Worm (Caenorhabditis elegans) whole organism, young adult: Measurements from ENCODE around the gene F22H10.1.

ENCODE experiments used
- B0019.2 ChIP-seq: fragments of 200-800 bp; sonication (Bioruptor generic); conservative IDR thresholded peaks from 2 replicates; pipeline ENCODE4 v1.3.6; 2022; ENCODE audit warnings: missing genetic modification reagents, missing genetic modification characterization, missing compliant biosample characterization
- B0336.3 ChIP-seq: fragments of 200-800 bp; sonication (Bioruptor generic); IDR thresholded peaks from 2 replicates; pipeline ENCODE4 v1.3.6; 2022; ENCODE audit warnings: missing genetic modification characterization, missing compliant biosample characterization
- D2030.7 ChIP-seq: fragments of 200-800 bp; sonication (Bioruptor generic); IDR thresholded peaks from 2 replicates; pipeline ENCODE4 v1.3.6; 2022; ENCODE audit warnings: missing genetic modification reagents, missing genetic modification characterization, missing compliant biosample characterization
- F10E7.11 ChIP-seq: sonication (generic microtip); optimal IDR thresholded peaks from 2 replicates; lab custom pipeline; 2017; ENCODE audit warnings: mild to moderate bottlenecking, missing genetic modification characterization, moderate library complexity, missing compliant biosample characterization
- F23B12.7 ChIP-seq: sonication (generic microtip); optimal IDR thresholded peaks from 2 replicates; lab custom pipeline; 2017; ENCODE audit warnings: missing genetic modification characterization, mild to moderate bottlenecking, missing compliant biosample characterization, antibody characterized with exemption, moderate library complexity; ENCODE audit not compliant: insufficient read depth
- F49E8.2 ChIP-seq: sonication (generic microtip); optimal IDR thresholded peaks from 3 replicates; lab custom pipeline; 2017; ENCODE audit warnings: missing genetic modification characterization, mild to moderate bottlenecking, missing compliant biosample characterization, antibody characterized with exemption, moderate library complexity; ENCODE audit not compliant: insufficient read depth
- Y53G8AR.9 ChIP-seq: fragments of 200-800 bp; sonication (Bioruptor generic); conservative IDR thresholded peaks from 2 replicates; pipeline ENCODE4 v1.3.6; 2022; ENCODE audit warnings: missing genetic modification reagents, missing genetic modification characterization, missing compliant biosample characterization
- Y67H2A.10 ChIP-seq: fragments of 200-800 bp; sonication (Bioruptor generic); conservative IDR thresholded peaks from 2 replicates; pipeline ENCODE4 v1.3.6; 2022; ENCODE audit warnings: missing genetic modification reagents, missing genetic modification characterization, missing compliant biosample characterization
- ZK185.1 ChIP-seq: sonication (generic microtip); optimal IDR thresholded peaks from 2 replicates; lab custom pipeline; 2016; ENCODE audit warnings: mild to moderate bottlenecking, missing genetic modification characterization, missing compliant biosample characterization; ENCODE audit not compliant: poor library complexity, severe bottlenecking
- akir-1 ChIP-seq: fragments of 200-800 bp; sonication (Bioruptor generic); optimal IDR thresholded peaks from 2 replicates; lab custom pipeline; 2018; ENCODE audit warnings: mild to moderate bottlenecking, missing genetic modification characterization, moderate library complexity, missing compliant biosample characterization
- aptf-3 ChIP-seq: fragments of 200-800 bp; sonication (Bioruptor generic); IDR thresholded peaks from 2 replicates; pipeline ENCODE4 v1.3.6; 2022; ENCODE audit warnings: missing genetic modification characterization, missing compliant biosample characterization
- atf-7 ChIP-seq: sonication (generic microtip); optimal IDR thresholded peaks from 2 replicates; lab custom pipeline; 2017; ENCODE audit warnings: mild to moderate bottlenecking, missing genetic modification characterization, missing compliant biosample characterization
- attf-5 ChIP-seq: fragments of 200-800 bp; sonication (Bioruptor generic); optimal IDR thresholded peaks from 2 replicates; lab custom pipeline; 2018; ENCODE audit warnings: mild to moderate bottlenecking, missing genetic modification characterization, missing compliant biosample characterization
- cebp-1 ChIP-seq, 2 experiments: fragments of 200-800 bp in 1 of 2; sonication (Bioruptor generic) in 1 of 2; sonication (generic microtip) in 1 of 2; IDR thresholded peaks in 1 of 2; optimal IDR thresholded peaks in 1 of 2; 2 replicates each; pipeline versions ENCODE4 v1.3.6 to Lab custom; 2017 to 2022; ENCODE audit warnings: missing compliant biosample characterization in 2 of 2, missing genetic modification characterization in 2 of 2, mild to moderate bottlenecking in 1 of 2, missing genetic modification reagents in 1 of 2, moderate library complexity in 1 of 2
- chd-7 ChIP-seq: sonication (generic microtip); optimal IDR thresholded peaks from 2 replicates; lab custom pipeline; 2016; ENCODE audit warnings: mild to moderate bottlenecking, missing genetic modification characterization, moderate library complexity, missing compliant biosample characterization
- dox-1 ChIP-seq: fragments of 200-800 bp; sonication (Bioruptor generic); IDR thresholded peaks from 2 replicates; pipeline ENCODE4 v1.3.6; 2022; ENCODE audit warnings: missing genetic modification reagents, missing genetic modification characterization, missing compliant biosample characterization
- ets-4 ChIP-seq: fragments of 200-800 bp; sonication (Bioruptor generic); optimal IDR thresholded peaks from 2 replicates; lab custom pipeline; 2018; ENCODE audit warnings: mild to moderate bottlenecking, missing genetic modification characterization, missing compliant biosample characterization
- him-1 ChIP-seq: sonication (generic microtip); optimal IDR thresholded peaks from 2 replicates; lab custom pipeline; 2016; ENCODE audit warnings: missing genotype, missing genetic modification reagents, missing genetic modification characterization, missing compliant biosample characterization
- hmg-1.2 ChIP-seq: fragments of 200-800 bp; sonication (Bioruptor generic); IDR thresholded peaks from 2 replicates; pipeline ENCODE4 v1.3.6; 2022; ENCODE audit warnings: missing genetic modification reagents, missing genetic modification characterization, missing compliant biosample characterization
- hrde-1 ChIP-seq: sonication (generic microtip); optimal IDR thresholded peaks from 2 replicates; lab custom pipeline; 2016; ENCODE audit warnings: missing genetic modification characterization, mild to moderate bottlenecking, missing compliant biosample characterization, moderate library complexity, missing genotype, missing genetic modification reagents, borderline replicate concordance
- let-526 ChIP-seq: fragments of 200-800 bp; sonication (Bioruptor generic); IDR thresholded peaks from 2 replicates; pipeline ENCODE4 v1.3.6; 2022; ENCODE audit warnings: missing genetic modification reagents, missing genetic modification characterization, missing compliant biosample characterization
- let-607 ChIP-seq, 2 experiments: fragments of 200-800 bp in 1 of 2; sonication (Bioruptor generic) in 1 of 2; sonication (generic microtip) in 1 of 2; optimal IDR thresholded peaks; 2 replicates each; lab custom pipeline; 2016 to 2018; ENCODE audit warnings: mild to moderate bottlenecking in 2 of 2, missing compliant biosample characterization in 2 of 2, missing genetic modification characterization in 2 of 2, moderate library complexity in 2 of 2, missing genotype in 1 of 2
- lin-40 ChIP-seq: sonication (generic microtip); optimal IDR thresholded peaks from 2 replicates; lab custom pipeline; 2016; ENCODE audit warnings: missing genetic modification characterization, mild to moderate bottlenecking, missing compliant biosample characterization, missing genotype, missing genetic modification reagents
- lir-1 ChIP-seq: fragments of 200-800 bp; sonication (Bioruptor generic); conservative IDR thresholded peaks from 2 replicates; pipeline ENCODE4 v1.3.6; 2022; ENCODE audit warnings: missing genetic modification reagents, missing genetic modification characterization, missing compliant biosample characterization
- madf-10 ChIP-seq: sonication (generic microtip); optimal IDR thresholded peaks from 2 replicates; lab custom pipeline; 2016; ENCODE audit warnings: mild to moderate bottlenecking, missing genetic modification characterization, missing compliant biosample characterization
- nfya-2 ChIP-seq: fragments of 200-800 bp; sonication (Bioruptor generic); IDR thresholded peaks from 2 replicates; pipeline ENCODE4 v1.3.6; 2022; ENCODE audit warnings: missing genetic modification reagents, missing genetic modification characterization, missing compliant biosample characterization
- nhr-27 ChIP-seq: fragments of 200-800 bp; sonication (Bioruptor generic); optimal IDR thresholded peaks from 2 replicates; lab custom pipeline; 2018; ENCODE audit warnings: mild to moderate bottlenecking, missing genetic modification characterization, moderate library complexity, missing compliant biosample characterization
- nhr-80 ChIP-seq: sonication (generic microtip); optimal IDR thresholded peaks from 2 replicates; lab custom pipeline; 2016; ENCODE audit warnings: missing genetic modification characterization, missing compliant biosample characterization
- nhr-90 ChIP-seq: sonication (generic microtip); optimal IDR thresholded peaks from 2 replicates; lab custom pipeline; 2016; ENCODE audit warnings: missing genotype, mild to moderate bottlenecking, missing genetic modification characterization, missing compliant biosample characterization
- pha-4 ChIP-seq: fragments of 150-350 bp; sonication (generic microtip); optimal IDR thresholded peaks from 2 replicates; lab custom pipeline; 2014; ENCODE audit warnings: missing biosample characterization, missing genetic modification reagents, missing genetic modification characterization
- rcor-1 ChIP-seq: fragments of 200-800 bp; sonication (Bioruptor generic); IDR thresholded peaks from 2 replicates; pipeline ENCODE4 v1.3.6; 2022; ENCODE audit warnings: missing genetic modification reagents, missing genetic modification characterization, missing compliant biosample characterization
- rpc-1 ChIP-seq, 2 experiments: fragments of 150-350 bp in 1 of 2; sonication (generic microtip) in 1 of 2; optimal IDR thresholded peaks; 2 replicates each; lab custom pipeline; 2014 to 2018; ENCODE audit warnings: missing biosample characterization in 1 of 2, missing genetic modification characterization in 1 of 2, missing genetic modification reagents in 1 of 2, missing genotype in 1 of 2
- sdz-38 ChIP-seq: sonication (generic microtip); optimal IDR thresholded peaks from 2 replicates; lab custom pipeline; 2016; ENCODE audit warnings: missing genotype, missing genetic modification characterization, missing compliant biosample characterization
- snpc-1.1 ChIP-seq: sonication (generic microtip); optimal IDR thresholded peaks from 2 replicates; lab custom pipeline; 2017; ENCODE audit warnings: missing genetic modification characterization, mild to moderate bottlenecking, missing compliant biosample characterization, antibody characterized with exemption, moderate library complexity, missing genotype, missing genetic modification reagents; ENCODE audit not compliant: insufficient read depth
- snpc-3.4 ChIP-seq: sonication (generic microtip); optimal IDR thresholded peaks from 2 replicates; lab custom pipeline; 2017; ENCODE audit warnings: missing genetic modification characterization, mild to moderate bottlenecking, missing compliant biosample characterization, antibody characterized with exemption, moderate library complexity, missing genotype, missing genetic modification reagents
- snpc-4 ChIP-seq, 5 experiments: fragments of 150-350 bp in 1 of 5; sonication (generic microtip) in 4 of 5; optimal IDR thresholded peaks; 2 replicates each; lab custom pipeline; 2014 to 2018; ENCODE audit warnings: missing genetic modification characterization in 5 of 5, missing biosample characterization in 3 of 5, antibody characterized with exemption in 2 of 5, mild to moderate bottlenecking in 2 of 5, missing compliant biosample characterization in 2 of 5, missing genotype in 2 of 5, moderate library complexity in 2 of 5, missing genetic modification reagents in 1 of 5
- somi-1 ChIP-seq: fragments of 200-800 bp; sonication (Bioruptor generic); optimal IDR thresholded peaks from 2 replicates; lab custom pipeline; 2018; ENCODE audit warnings: mild to moderate bottlenecking, missing genetic modification characterization, missing compliant biosample characterization
- sptf-2 ChIP-seq: fragments of 200-800 bp; sonication (Bioruptor generic); optimal IDR thresholded peaks from 2 replicates; lab custom pipeline; 2018; ENCODE audit warnings: mild to moderate bottlenecking, missing genetic modification characterization, missing compliant biosample characterization
- tbp1 ChIP-seq: fragments of 200-800 bp; sonication (Bioruptor generic); optimal IDR thresholded peaks from 2 replicates; lab custom pipeline; 2018; ENCODE audit warnings: mild to moderate bottlenecking, missing genetic modification characterization, missing compliant biosample characterization
- tlf-1 ChIP-seq: fragments of 200-800 bp; sonication (Bioruptor generic); optimal IDR thresholded peaks from 2 replicates; lab custom pipeline; 2018; ENCODE audit warnings: mild to moderate bottlenecking, missing genetic modification characterization, missing compliant biosample characterization
- unc-62 ChIP-seq: fragments of 150-350 bp; optimal IDR thresholded peaks from 2 replicates; lab custom pipeline; 2014; ENCODE audit warnings: missing biosample characterization, missing genetic modification reagents, missing genetic modification characterization
- ztf-18 ChIP-seq: sonication (generic microtip); optimal IDR thresholded peaks from 2 replicates; lab custom pipeline; 2016; ENCODE audit warnings: missing genotype, mild to moderate bottlenecking, missing genetic modification characterization, missing compliant biosample characterization
- ztf-22 ChIP-seq: fragments of 200-800 bp; sonication (Bioruptor generic); optimal IDR thresholded peaks from 2 replicates; lab custom pipeline; 2018; ENCODE audit warnings: mild to moderate bottlenecking, missing genetic modification characterization, moderate library complexity, missing compliant biosample characterization
- ztf-26 ChIP-seq: sonication (generic microtip); optimal IDR thresholded peaks from 2 replicates; lab custom pipeline; 2017; ENCODE audit warnings: missing genetic modification characterization, missing compliant biosample characterization
- ztf-6 ChIP-seq: fragments of 200-800 bp; sonication (Bioruptor generic); IDR thresholded peaks from 2 replicates; pipeline ENCODE4 v1.3.6; 2022; ENCODE audit warnings: missing genetic modification reagents, missing genetic modification characterization, missing compliant biosample characterization

F22H10.1 gene

ce11 chrX:16721930-16722329 is 19.7 kb downstream of the F22H10.1 start (continued):
- no peak for TF ChIP-seq B0336.3 (GFP tag; lab: Robert Waterston, UW)
- TF ChIP-seq Y53G8AR.9: 0 out of 2 replicates have a peak, but pooled peaks have one; percentile 55
- TF ChIP-seq pha-4 (tag; lab: Kevin White, UChicago): no peak
- TF ChIP-seq lin-40 (tag; lab: Kevin White, UChicago): no peak
- TF ChIP-seq ztf-6 (GFP tag; lab: Robert Waterston, UW): no peak
- TF ChIP-seq snpc-4 (GFP tag; optimal IDR thresholded peaks at IDR 0.05; lab: Kevin White, UChicago): peak; percentile 96
- TF ChIP-seq snpc-4 (tag; optimal IDR thresholded peaks at IDR 0.05; lab: Kevin White, UChicago): peak; percentile 81 to 96 (median 94)
- TF ChIP-seq let-526 (GFP tag; lab: Robert Waterston, UW): no peak
- peak; percentile 69 for TF ChIP-seq him-1
- TF ChIP-seq D2030.7 (GFP tag; lab: Robert Waterston, UW): peak; percentile 67
- no peak for TF ChIP-seq chd-7
- TF ChIP-seq Y67H2A.10 (GFP tag; lab: Robert Waterston, UW): no peak
- TF ChIP-seq ztf-18 (tag; lab: Kevin White, UChicago): no peak
- peak; percentile 93 for TF ChIP-seq snpc-3.4 (tag; lab: Kevin White, UChicago)
- no peak for TF ChIP-seq sptf-2 (GFP tag; lab: Kevin White, UChicago)
- no peak for TF ChIP-seq F10E7.11 (tag; lab: Kevin White, UChicago)
- TF ChIP-seq rpc-1 (optimal IDR thresholded peaks at IDR 0.05; lab: Kevin White, UChicago): no peak
- peak; percentile 7 for TF ChIP-seq rpc-1 (tag; optimal IDR thresholded peaks at IDR 0.05; lab: Kevin White, UChicago)
- TF ChIP-seq hrde-1: peak; percentile 29
- no peak for TF ChIP-seq F49E8.2 (tag; lab: Kevin White, UChicago)
- no peak for TF ChIP-seq ZK185.1
- peak; percentile 95 for TF ChIP-seq snpc-1.1 (tag; lab: Kevin White, UChicago)
- no peak for TF ChIP-seq akir-1 (GFP tag; lab: Kevin White, UChicago)

ce11 chrX:16724954-16725353 is 22.7 kb downstream of the F22H10.1 start:
- TF ChIP-seq F23B12.7 (tag; lab: Kevin White, UChicago) (peak; percentile 47), lir-1 (peak; percentile 69; the same call in 1 of the 2 replicates), tlf-1 (GFP tag; lab: Kevin White, UChicago) (peak; percentile 32), nhr-27 (tag; lab: Kevin White, UChicago) (no peak), nhr-80 (tag; lab: Kevin White, UChicago) (peak; percentile 95), nhr-90 (tag; lab: Kevin White, UChicago) (peak; percentile 17), chd-7 (no peak), ztf-22 (GFP tag; lab: Kevin White, UChicago) (peak; percentile 61), hmg-1.2 (GFP tag; lab: Robert Waterston, UW) (no peak), tbp1 (GFP tag; lab: Kevin White, UChicago) (peak; percentile 51), dox-1 (GFP tag; lab: Robert Waterston, UW) (peak; percentile 62; the same call in 1 of the 2 replicates), sdz-38 (tag; lab: Kevin White, UChicago) (no peak), somi-1 (peak; percentile 77), ztf-26 (tag; lab: Kevin White, UChicago) (peak; percentile 47), attf-5 (GFP tag; lab: Kevin White, UChicago) (peak; percentile 44), atf-7 (tag; lab: Kevin White, UChicago) (peak; percentile 13), unc-62 (GFP tag; lab: Kevin White, UChicago) (peak; percentile 66), ztf-18 (tag; lab: Kevin White, UChicago) (no peak), akir-1 (GFP tag; lab: Kevin White, UChicago) (no peak), rcor-1 (GFP tag; lab: Robert Waterston, UW) (no peak), ets-4 (GFP tag; lab: Kevin White, UChicago) (peak; percentile 41), nfya-2 (GFP tag; lab: Robert Waterston, UW) (no peak), aptf-3 (no peak), B0019.2 (no peak), let-607 (tag; optimal IDR thresholded peaks at IDR 0.05; lab: Kevin White, UChicago) (peak; percentile 1 to 69), cebp-1 (GFP tag; IDR thresholded peaks at IDR 0.05; lab: Robert Waterston, UW) (peak; percentile 12; the same call in 1 of the 2 replicates), cebp-1 (tag; optimal IDR thresholded peaks at IDR 0.05; lab: Kevin White, UChicago) (peak; percentile 4), madf-10 (tag; lab: Kevin White, UChicago) (peak; percentile 14)
